Fruit fly (Drosophila melanogaster): ENCODE results near the gene Gapdh2.
A peak's percentile ranks its signal among the peaks of the same experiment; 100 is the strongest.

Gene Gapdh2

dm6 chrX:15870777-15871757 lies 3.1 kb downstream of the Gapdh2 start (continued):
- TF ChIP-seq usp (GFP tag; optimal IDR thresholded peaks at IDR 0.05), result no peak
- TF ChIP-seq CG9705 (GFP tag; optimal IDR thresholded peaks at IDR 0.05), result peak; percentile 43
- TF ChIP-seq h (GFP tag; optimal IDR thresholded peaks at IDR 0.05), result no peak
- TF ChIP-seq Abd-B (GFP tag; optimal IDR thresholded peaks at IDR 0.05), result no peak
- peak; percentile 27 for TF ChIP-seq Hr83 (GFP tag; optimal IDR thresholded peaks at IDR 0.05; ENCODE audit: poor library complexity, severe bottlenecking)
- TF ChIP-seq brk (GFP tag; optimal IDR thresholded peaks at IDR 0.05), result no peak
- no peak for TF ChIP-seq dsf (GFP tag; optimal IDR thresholded peaks at IDR 0.05; ENCODE audit: borderline replicate concordance)
- no peak for TF ChIP-seq sage (GFP tag; optimal IDR thresholded peaks at IDR 0.05)
- TF ChIP-seq Hr78 (GFP tag; optimal IDR thresholded peaks at IDR 0.05), result no peak

- TF ChIP-seq psq (GFP tag; optimal IDR thresholded peaks at IDR 0.05) (no peak), woc (GFP tag; optimal IDR thresholded peaks at IDR 0.05) (no peak), usp (GFP tag; optimal IDR thresholded peaks at IDR 0.05) (no peak), Myc (optimal IDR thresholded peaks at IDR 0.05) (no peak), Dfd (GFP tag; optimal IDR thresholded peaks at IDR 0.05) (no peak), Rel (GFP tag; optimal IDR thresholded peaks at IDR 0.05) (no peak), Rel (tag; optimal IDR thresholded peaks at IDR 0.05) (no peak), sage (GFP tag; optimal IDR thresholded peaks at IDR 0.05) (no peak)
Measured at dm6 chrX:15874437-15874836, 6.5 kb downstream of the Gapdh2 start.

dm6 chrX:15875569-15875968 lies 7.6 kb downstream of the Gapdh2 start:
- TF ChIP-seq br (GFP tag; optimal IDR thresholded peaks at IDR 0.05) (no peak), tai (GFP tag; optimal IDR thresholded peaks at IDR 0.05) (no peak), Myc (optimal IDR thresholded peaks at IDR 0.05) (no peak), rgr (GFP tag; optimal IDR thresholded peaks at IDR 0.05) (no peak), CG9705 (GFP tag; optimal IDR thresholded peaks at IDR 0.05) (no peak), fru (GFP tag; optimal IDR thresholded peaks at IDR 0.05) (no peak), usp (GFP tag; optimal IDR thresholded peaks at IDR 0.05) (no peak), psq (GFP tag; optimal IDR thresholded peaks at IDR 0.05) (no peak), Vsx2 (GFP tag; optimal IDR thresholded peaks at IDR 0.05; ENCODE audit: partially characterized antibody) (no peak), CG32264 (GFP tag; optimal IDR thresholded peaks at IDR 0.05) (no peak), Dif (GFP tag; optimal IDR thresholded peaks at IDR 0.05; ENCODE audit: partially characterized antibody) (no peak), Rel (GFP tag; optimal IDR thresholded peaks at IDR 0.05) (no peak), Rel (tag; optimal IDR thresholded peaks at IDR 0.05) (no peak), dl (GFP tag; optimal IDR thresholded peaks at IDR 0.05; ENCODE audit: insufficient read depth in 1 of 2, partially characterized antibody in 2 of 2) (no peak), GATAd (GFP tag; optimal IDR thresholded peaks at IDR 0.05) (no peak), dmrt93B (GFP tag; optimal IDR thresholded peaks at IDR 0.05) (no peak), Hnf4 (GFP tag; optimal IDR thresholded peaks at IDR 0.05) (no peak), Abd-B (GFP tag; optimal IDR thresholded peaks at IDR 0.05) (no peak), Jra (GFP tag; optimal IDR thresholded peaks at IDR 0.05) (no peak), brk (GFP tag; optimal IDR thresholded peaks at IDR 0.05) (no peak)

- TF ChIP-seq CG32264 (GFP tag; optimal IDR thresholded peaks at IDR 0.05) (peak; percentile 38), dl (GFP tag; optimal IDR thresholded peaks at IDR 0.05; ENCODE audit: insufficient read depth in 1 of 2, partially characterized antibody in 2 of 2) (no peak), br (GFP tag; optimal IDR thresholded peaks at IDR 0.05) (peak; percentile 21), Sp1 (GFP tag; optimal IDR thresholded peaks at IDR 0.05) (peak; percentile 84), Hnf4 (GFP tag; optimal IDR thresholded peaks at IDR 0.05) (no peak), lola (GFP tag; optimal IDR thresholded peaks at IDR 0.05) (no peak), sage (GFP tag; optimal IDR thresholded peaks at IDR 0.05) (peak; percentile 67), psq (GFP tag; optimal IDR thresholded peaks at IDR 0.05) (peak; percentile 100), Rel (GFP tag; optimal IDR thresholded peaks at IDR 0.05) (peak; percentile 35), Rel (tag; optimal IDR thresholded peaks at IDR 0.05) (peak; percentile 38), Dif (GFP tag; optimal IDR thresholded peaks at IDR 0.05; ENCODE audit: partially characterized antibody) (no peak), Hr78 (GFP tag; optimal IDR thresholded peaks at IDR 0.05) (no peak)
Measured at dm6 chrX:15886411-15887246, 18.7 kb downstream of the Gapdh2 start.

Measured in whole organism, wandering third instar larva.